Worm (Caenorhabditis elegans): ENCODE data around the gene ZK177.2.
A peak's percentile ranks its signal among the peaks of the same experiment; 100 is the strongest.

ZK177.2 gene

DNA sequence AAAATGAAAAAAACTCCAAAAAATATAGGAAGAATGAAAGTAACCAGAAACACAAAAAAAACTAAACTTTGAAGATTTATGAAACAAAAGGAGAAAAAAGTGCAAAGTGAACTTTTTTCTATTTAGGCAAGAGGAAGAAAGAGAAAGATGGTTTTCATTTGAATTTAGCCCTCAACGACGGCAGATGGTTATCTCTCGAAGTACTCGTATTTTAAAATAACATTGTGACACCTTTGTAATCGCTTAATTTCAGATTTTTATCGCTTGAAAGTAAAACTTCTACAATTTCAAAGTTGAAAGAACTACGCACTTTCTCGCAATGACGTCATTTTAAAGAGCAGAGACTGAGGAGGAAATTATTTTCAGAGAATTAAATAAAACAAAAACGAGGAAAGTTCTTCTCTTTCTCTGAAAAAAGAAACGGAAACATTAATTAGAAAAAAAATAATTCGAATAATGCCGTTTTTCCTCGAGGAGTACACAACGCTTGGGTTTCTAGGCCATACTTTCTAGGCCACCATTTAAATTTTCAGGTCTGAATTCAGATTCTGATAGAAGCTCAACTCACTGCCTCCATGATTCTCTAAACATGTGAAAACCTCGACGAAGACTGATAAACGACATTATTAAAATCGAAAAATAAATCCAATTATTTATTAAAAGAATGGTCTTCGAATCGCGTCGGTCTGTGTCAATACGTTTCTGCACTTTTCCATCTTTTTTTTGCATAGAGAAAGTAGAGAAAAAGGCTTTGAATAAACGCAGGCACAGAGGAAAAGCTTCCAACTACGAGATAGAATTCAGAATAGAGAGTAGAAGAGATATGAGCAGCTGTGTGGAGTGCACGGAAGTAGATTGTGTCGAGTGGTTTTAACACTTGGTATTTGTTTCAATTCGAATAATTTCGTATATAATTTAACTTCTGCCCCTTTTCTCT, 7.3 kb upstream of the ZK177.2 start:
- TF ChIP-seq ceh-82 (tag; optimal IDR thresholded peaks at IDR 0.05) (peak in 1 of 3 experiments; percentile 5), irx-1 (tag; optimal IDR thresholded peaks at IDR 0.05) (peak; percentile 71), lir-3 (tag; optimal IDR thresholded peaks at IDR 0.05; ENCODE audit: poor library complexity) (peak; percentile 54), egl-13 (tag; optimal IDR thresholded peaks at IDR 0.05) (peak; percentile 52), elt-2 (tag; optimal IDR thresholded peaks at IDR 0.05) (peak; percentile 15), nhr-19 (GFP tag; conservative IDR thresholded peaks at IDR 0.05) (no peak; the same call in 1 of the 2 replicates), nhr-237 (tag; optimal IDR thresholded peaks at IDR 0.05) (no peak), efl-1 (optimal IDR thresholded peaks at IDR 0.05) (peak; percentile 37 to 40), efl-1 (GFP tag; optimal IDR thresholded peaks at IDR 0.05 in 1 of 2) (peak; percentile 32 to 82), rnt-1 (tag; optimal IDR thresholded peaks at IDR 0.05) (peak; percentile 59), nhr-12 (tag; optimal IDR thresholded peaks at IDR 0.05) (no peak), nhr-28 (tag; optimal IDR thresholded peaks at IDR 0.05) (no peak), nhr-47 (tag; optimal IDR thresholded peaks at IDR 0.05) (peak; percentile 59), dsc-1 (tag; optimal IDR thresholded peaks at IDR 0.05) (peak; percentile 55), blmp-1 (tag; optimal IDR thresholded peaks at IDR 0.05) (no peak), snu-23 (GFP tag; optimal IDR thresholded peaks at IDR 0.05) (peak; percentile 17), ztf-11 (tag; optimal IDR thresholded peaks at IDR 0.05) (peak in 1 of 2 experiments; percentile 35), lin-35 (GFP tag; optimal IDR thresholded peaks at IDR 0.05) (peak in 1 of 2 experiments; percentile 24), unc-130 (tag; optimal IDR thresholded peaks at IDR 0.05) (no peak), elt-3 (tag; optimal IDR thresholded peaks at IDR 0.05) (no peak), xbp-1 (tag; optimal IDR thresholded peaks at IDR 0.05) (peak; percentile 1), swsn-7 (tag; optimal IDR thresholded peaks at IDR 0.05) (peak; percentile 17), mef-2 (tag; optimal IDR thresholded peaks at IDR 0.05) (no peak), aly-2 (tag; optimal IDR thresholded peaks at IDR 0.05) (no peak), vab-15 (tag; optimal IDR thresholded peaks at IDR 0.05) (no peak), nhr-71 (tag; optimal IDR thresholded peaks at IDR 0.05) (peak; percentile 58), dpl-1 (GFP tag; optimal IDR thresholded peaks at IDR 0.05) (peak in 1 of 3 experiments; percentile 39), fkh-8 (tag; optimal IDR thresholded peaks at IDR 0.05) (peak; percentile 39), lin-14 (GFP tag; optimal IDR thresholded peaks at IDR 0.05) (peak; percentile 71), lsy-2 (tag; optimal IDR thresholded peaks at IDR 0.05) (peak in 1 of 2 experiments; percentile 48), zag-1 (tag; optimal IDR thresholded peaks at IDR 0.05) (no peak), ceh-88 (GFP tag; IDR thresholded peaks at IDR 0.05) (peak; percentile 37; the same call in 1 of the 2 replicates), unc-62 (GFP tag; optimal IDR thresholded peaks at IDR 0.05) (no peak), isw-1 (GFP tag; IDR thresholded peaks at IDR 0.05) (peak; percentile 8; the same call in 1 of the 2 replicates), unc-98 (GFP tag; IDR thresholded peaks at IDR 0.05) (peak; percentile 61), nhr-85 (tag) (peak; percentile 78), ceh-90 (tag; optimal IDR thresholded peaks at IDR 0.05) (peak; percentile 82), alr-1 (tag; optimal IDR thresholded peaks at IDR 0.05; ENCODE audit: borderline replicate concordance) (no peak), mdl-1 (tag; optimal IDR thresholded peaks at IDR 0.05) (no peak), fkh-4 (tag; optimal IDR thresholded peaks at IDR 0.05; ENCODE audit: borderline replicate concordance) (peak; percentile 53), pag-3 (tag; optimal IDR thresholded peaks at IDR 0.05; ENCODE audit: borderline replicate concordance, insufficient read depth) (no peak), nhr-90 (tag; optimal IDR thresholded peaks at IDR 0.05; ENCODE audit: poor library complexity) (no peak), lin-39 (tag; optimal IDR thresholded peaks at IDR 0.05) (no peak), unc-86 (tag; optimal IDR thresholded peaks at IDR 0.05) (peak; percentile 34), C04F5.9 (tag; optimal IDR thresholded peaks at IDR 0.05) (peak; percentile 40), mep-1 (tag; optimal IDR thresholded peaks at IDR 0.05) (peak; percentile 15), lin-13 (GFP tag; optimal IDR thresholded peaks at IDR 0.05) (no peak)
